Worm (Caenorhabditis elegans) whole organism, young adult: Measurements from ENCODE around the gene K03H9.3.

Experiments
- F33H1.4 ChIP-seq: fragments of 200-800 bp; sonication (Bioruptor generic); IDR thresholded peaks from 2 replicates; pipeline ENCODE4 v1.3.6; 2022; ENCODE audit warnings: missing genetic modification reagents, missing genetic modification characterization, missing compliant biosample characterization
- akir-1 ChIP-seq: fragments of 200-800 bp; sonication (Bioruptor generic); optimal IDR thresholded peaks from 2 replicates; lab custom pipeline; 2018; ENCODE audit warnings: mild to moderate bottlenecking, missing genetic modification characterization, moderate library complexity, missing compliant biosample characterization
- egl-44 ChIP-seq: fragments of 200-800 bp; sonication (Bioruptor generic); IDR thresholded peaks from 2 replicates; pipeline ENCODE4 v1.3.6; 2022; ENCODE audit warnings: missing genetic modification reagents, missing genetic modification characterization, missing compliant biosample characterization
- hmg-1.2 ChIP-seq: fragments of 200-800 bp; sonication (Bioruptor generic); IDR thresholded peaks from 2 replicates; pipeline ENCODE4 v1.3.6; 2022; ENCODE audit warnings: missing genetic modification reagents, missing genetic modification characterization, missing compliant biosample characterization
- snpc-4 ChIP-seq, 5 experiments: fragments of 150-350 bp in 1 of 5; sonication (generic microtip) in 4 of 5; optimal IDR thresholded peaks; 2 replicates each; lab custom pipeline; 2014 to 2018; ENCODE audit warnings: missing genetic modification characterization in 5 of 5, missing biosample characterization in 3 of 5, antibody characterized with exemption in 2 of 5, mild to moderate bottlenecking in 2 of 5, missing compliant biosample characterization in 2 of 5, missing genotype in 2 of 5, moderate library complexity in 2 of 5, missing genetic modification reagents in 1 of 5
- unc-130 ChIP-seq: sonication (generic microtip); optimal IDR thresholded peaks from 2 replicates; lab custom pipeline; 2016; ENCODE audit warnings: missing genetic modification reagents, missing genetic modification characterization, missing compliant biosample characterization
- ztf-25 ChIP-seq: fragments of 200-800 bp; sonication (Bioruptor generic); IDR thresholded peaks from 2 replicates; pipeline ENCODE4 v1.3.6; 2022; ENCODE audit warnings: missing genetic modification reagents, missing genetic modification characterization, missing compliant biosample characterization

DNA sequence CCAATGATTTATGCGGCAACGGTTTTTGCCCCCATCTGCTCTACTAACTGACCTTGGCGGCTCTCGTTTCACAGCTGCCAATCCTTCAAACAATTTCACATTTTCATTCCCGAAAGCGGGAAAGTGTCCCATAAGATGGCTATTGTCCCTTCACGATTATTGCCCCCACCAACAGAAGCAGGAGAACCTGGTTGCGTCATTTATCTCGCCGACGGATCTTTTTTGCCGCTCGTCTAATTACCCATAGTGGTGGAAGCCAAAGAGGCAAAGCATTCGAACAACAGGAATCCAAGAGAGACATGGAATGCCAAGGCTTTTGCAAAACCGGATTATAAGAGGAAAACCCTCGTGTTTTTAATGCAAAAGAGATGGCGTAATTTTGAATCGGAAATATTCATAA is 13.8 kb upstream of the K03H9.3 start:
- TF ChIP-seq egl-44 (GFP tag; lab: Robert Waterston, UW) (no peak), ztf-25 (GFP tag; lab: Robert Waterston, UW) (no peak), hmg-1.2 (GFP tag; lab: Robert Waterston, UW) (no peak), unc-130 (GFP tag; lab: Kevin White, UChicago) (no peak), akir-1 (GFP tag; lab: Kevin White, UChicago) (no peak), snpc-4 (GFP tag; optimal IDR thresholded peaks at IDR 0.05; lab: Kevin White, UChicago) (no peak), snpc-4 (tag; optimal IDR thresholded peaks at IDR 0.05; lab: Kevin White, UChicago) (no peak), F33H1.4 (GFP tag; lab: Robert Waterston, UW) (no peak)
